Worm (Caenorhabditis elegans) whole organism, mixed stage, embryonic: Measurements from ENCODE around the gene nhr-271.

ENCODE experiments used
- ces-1 ChIP-seq: fragments of 150-350 bp; optimal IDR thresholded peaks from 2 replicates; lab custom pipeline; 2014; ENCODE audit warnings: missing biosample characterization, missing genetic modification reagents, missing genetic modification characterization
- elt-1 ChIP-seq: sonication (generic microtip); optimal IDR thresholded peaks from 2 replicates; lab custom pipeline; 2017; ENCODE audit warnings: missing genetic modification characterization, mild to moderate bottlenecking, missing compliant biosample characterization, antibody characterized with exemption, moderate library complexity, borderline replicate concordance; ENCODE audit not compliant: insufficient read depth
- nhr-237 ChIP-seq: fragments of 150-350 bp; optimal IDR thresholded peaks from 2 replicates; lab custom pipeline; 2014; ENCODE audit warnings: missing biosample characterization, missing genetic modification characterization
- nhr-28 ChIP-seq: fragments of 150-350 bp; optimal IDR thresholded peaks from 2 replicates; lab custom pipeline; 2014; ENCODE audit warnings: missing biosample characterization, missing genetic modification characterization
- snpc-4 ChIP-seq: fragments of 150-350 bp; optimal IDR thresholded peaks from 2 replicates; lab custom pipeline; 2014; ENCODE audit warnings: missing biosample characterization, missing genetic modification characterization
- unc-39 ChIP-seq: fragments of 150-350 bp; optimal IDR thresholded peaks from 2 replicates; lab custom pipeline; 2014; ENCODE audit warnings: missing biosample characterization, missing genetic modification characterization

DNA sequence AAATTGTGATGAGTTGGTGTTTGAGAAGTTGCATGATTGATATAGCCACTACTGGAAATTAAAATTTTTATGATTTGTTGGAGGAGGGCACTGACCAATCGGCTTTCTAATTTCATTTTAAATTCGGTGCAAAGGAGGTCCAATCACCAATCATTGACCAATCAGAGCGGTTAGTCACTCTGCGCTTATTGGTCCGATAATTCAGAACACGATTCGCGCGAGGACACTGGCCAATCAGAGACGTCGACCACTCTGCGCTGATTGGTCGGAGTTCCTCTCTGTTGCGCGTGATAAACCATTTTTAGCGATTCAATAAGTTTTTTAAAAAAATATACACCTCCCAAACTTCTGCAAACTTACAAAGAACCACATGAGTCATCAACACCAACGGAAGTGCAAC is 19.5 kb upstream of the nhr-271 start:
- TF ChIP-seq nhr-237 (tag; lab: Kevin White, UChicago) (no peak), snpc-4 (no peak), elt-1 (tag; lab: Kevin White, UChicago) (no peak), ces-1 (GFP tag; lab: Kevin White, UChicago) (no peak), unc-39 (tag; lab: Kevin White, UChicago) (no peak), nhr-28 (tag; lab: Kevin White, UChicago) (no peak)
